Worm (Caenorhabditis elegans) whole organism, mixed stage, embryonic: ENCODE measurements around the gene clc-22.

ENCODE experiments used
- M03D4.4 ChIP-seq: sonication (generic microtip); optimal IDR thresholded peaks from 2 replicates; lab custom pipeline; 2017; ENCODE audit warnings: mild to moderate bottlenecking, missing genetic modification characterization, missing compliant biosample characterization
- ceh-39 ChIP-seq: fragments of 150-350 bp; optimal IDR thresholded peaks from 2 replicates; lab custom pipeline; 2014; ENCODE audit warnings: missing biosample characterization, missing genetic modification characterization
- ceh-43 ChIP-seq: fragments of 200-800 bp; sonication (Bioruptor generic); optimal IDR thresholded peaks from 2 replicates; lab custom pipeline; 2018; ENCODE audit warnings: mild to moderate bottlenecking, missing genetic modification characterization, moderate library complexity, missing compliant biosample characterization
- ceh-83 ChIP-seq: fragments of 200-800 bp; sonication (Bioruptor generic); optimal IDR thresholded peaks from 2 replicates; lab custom pipeline; 2018; ENCODE audit warnings: mild to moderate bottlenecking, missing genetic modification characterization, missing compliant biosample characterization
- ces-1 ChIP-seq: fragments of 150-350 bp; optimal IDR thresholded peaks from 2 replicates; lab custom pipeline; 2014; ENCODE audit warnings: missing biosample characterization, missing genetic modification reagents, missing genetic modification characterization
- cnd-1 ChIP-seq: fragments of 200-800 bp; sonication (Bioruptor generic); optimal IDR thresholded peaks from 2 replicates; lab custom pipeline; 2018; ENCODE audit warnings: mild to moderate bottlenecking, missing genetic modification characterization, missing compliant biosample characterization
- drap-1 ChIP-seq: fragments of 200-800 bp; sonication (Bioruptor generic); optimal IDR thresholded peaks from 3 replicates; lab custom pipeline; 2018; ENCODE audit warnings: mild to moderate bottlenecking, missing genetic modification characterization, missing compliant biosample characterization
- elt-1 ChIP-seq: sonication (generic microtip); optimal IDR thresholded peaks from 2 replicates; lab custom pipeline; 2017; ENCODE audit warnings: missing genetic modification characterization, mild to moderate bottlenecking, missing compliant biosample characterization, antibody characterized with exemption, moderate library complexity, borderline replicate concordance; ENCODE audit not compliant: insufficient read depth
- elt-3 ChIP-seq: fragments of 150-350 bp; optimal IDR thresholded peaks from 2 replicates; lab custom pipeline; 2014; ENCODE audit warnings: missing biosample characterization, missing genetic modification characterization
- flh-1 ChIP-seq: fragments of 200-800 bp; sonication (Bioruptor generic); optimal IDR thresholded peaks from 2 replicates; lab custom pipeline; 2018; ENCODE audit warnings: mild to moderate bottlenecking, missing genetic modification characterization, moderate library complexity, missing compliant biosample characterization
- ham-2 ChIP-seq: fragments of 200-800 bp; sonication (Bioruptor generic); optimal IDR thresholded peaks from 2 replicates; lab custom pipeline; 2018; ENCODE audit warnings: mild to moderate bottlenecking, missing genetic modification characterization, missing compliant biosample characterization
- hlh-1 ChIP-seq: fragments of 150-350 bp; optimal IDR thresholded peaks from 2 replicates; lab custom pipeline; 2014; ENCODE audit warnings: missing biosample characterization, missing genetic modification reagents, missing genetic modification characterization
- lin-13 ChIP-seq: fragments of 150-350 bp; optimal IDR thresholded peaks from 2 replicates; lab custom pipeline; 2014; ENCODE audit warnings: missing biosample characterization, missing genetic modification characterization
- lin-32 ChIP-seq: fragments of 200-800 bp; sonication (Bioruptor generic); optimal IDR thresholded peaks from 2 replicates; lab custom pipeline; 2018; ENCODE audit warnings: mild to moderate bottlenecking, missing genetic modification characterization, missing compliant biosample characterization
- lsy-2 ChIP-seq: fragments of 150-350 bp; optimal IDR thresholded peaks from 2 replicates; lab custom pipeline; 2014; ENCODE audit warnings: missing biosample characterization, missing genetic modification characterization
- mab-5 ChIP-seq: fragments of 150-350 bp; optimal IDR thresholded peaks from 2 replicates; lab custom pipeline; 2014; ENCODE audit warnings: missing biosample characterization, missing genetic modification characterization
- mep-1 ChIP-seq: fragments of 150-350 bp; optimal IDR thresholded peaks from 2 replicates; lab custom pipeline; 2017; ENCODE audit warnings: missing biosample characterization, missing genetic modification reagents, missing genetic modification characterization, inconsistent platforms
- mls-2 ChIP-seq: sonication (generic microtip); optimal IDR thresholded peaks from 2 replicates; lab custom pipeline; 2016; ENCODE audit warnings: mild to moderate bottlenecking, missing genetic modification characterization, moderate library complexity, missing compliant biosample characterization
- nhr-12 ChIP-seq: fragments of 150-350 bp; optimal IDR thresholded peaks from 2 replicates; lab custom pipeline; 2014; ENCODE audit warnings: missing biosample characterization, missing genetic modification characterization
- nhr-2 ChIP-seq: fragments of 150-350 bp; optimal IDR thresholded peaks from 2 replicates; lab custom pipeline; 2014; ENCODE audit warnings: missing biosample characterization, missing genetic modification characterization
- nhr-237 ChIP-seq: fragments of 150-350 bp; optimal IDR thresholded peaks from 2 replicates; lab custom pipeline; 2014; ENCODE audit warnings: missing biosample characterization, missing genetic modification characterization
- nhr-28 ChIP-seq: fragments of 150-350 bp; optimal IDR thresholded peaks from 2 replicates; lab custom pipeline; 2014; ENCODE audit warnings: missing biosample characterization, missing genetic modification characterization
- nhr-76 ChIP-seq: sonication (generic microtip); optimal IDR thresholded peaks from 2 replicates; lab custom pipeline; 2017; ENCODE audit warnings: missing biosample characterization, missing genetic modification characterization
- pha-4 ChIP-seq: fragments of 150-350 bp; optimal IDR thresholded peaks from 2 replicates; lab custom pipeline; 2018; ENCODE audit warnings: missing biosample characterization, missing genetic modification reagents, missing genetic modification characterization
- sem-2 ChIP-seq: fragments of 200-800 bp; sonication (Bioruptor generic); optimal IDR thresholded peaks from 2 replicates; lab custom pipeline; 2018; ENCODE audit warnings: mild to moderate bottlenecking, missing genetic modification characterization, missing compliant biosample characterization
- snpc-4 ChIP-seq: fragments of 150-350 bp; optimal IDR thresholded peaks from 2 replicates; lab custom pipeline; 2014; ENCODE audit warnings: missing biosample characterization, missing genetic modification characterization
- tbx-8 ChIP-seq: fragments of 200-800 bp; sonication (Bioruptor generic); optimal IDR thresholded peaks from 2 replicates; lab custom pipeline; 2018; ENCODE audit warnings: mild to moderate bottlenecking, missing genetic modification characterization, moderate library complexity, missing compliant biosample characterization
- unc-39 ChIP-seq: fragments of 150-350 bp; optimal IDR thresholded peaks from 2 replicates; lab custom pipeline; 2014; ENCODE audit warnings: missing biosample characterization, missing genetic modification characterization
- unc-62 ChIP-seq: fragments of 150-350 bp; optimal IDR thresholded peaks from 2 replicates; lab custom pipeline; 2014; ENCODE audit warnings: missing biosample characterization, missing genetic modification reagents, missing genetic modification characterization
- zip-8 ChIP-seq: fragments of 150-350 bp; optimal IDR thresholded peaks from 2 replicates; lab custom pipeline; 2014; ENCODE audit warnings: missing biosample characterization, missing genetic modification characterization
- ztf-11 ChIP-seq: fragments of 150-350 bp; optimal IDR thresholded peaks from 2 replicates; lab custom pipeline; 2014; ENCODE audit warnings: missing biosample characterization, missing genetic modification characterization

Gene clc-22

DNA sequence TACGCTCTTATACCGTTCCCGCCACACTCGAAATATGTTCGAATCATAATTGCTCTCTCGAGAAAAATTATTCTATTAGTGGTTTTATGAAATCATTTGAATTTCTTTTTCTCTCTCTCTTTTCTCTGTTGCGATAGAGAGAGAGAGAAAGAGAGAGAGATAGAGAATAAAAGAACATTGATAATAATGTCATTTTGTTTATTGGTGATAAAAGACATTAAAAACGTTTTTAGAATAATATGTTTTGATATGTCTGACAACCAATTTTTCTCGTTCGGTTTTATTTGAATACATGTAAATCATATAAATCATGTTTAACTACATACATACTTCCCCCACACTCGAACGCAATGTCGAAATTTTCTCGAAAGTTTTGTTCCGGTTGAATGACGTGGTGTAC, 42.9 kb downstream of the clc-22 start:
- TF ChIP-seq elt-1 (tag; lab: Kevin White, UChicago) (no peak), snpc-4 (tag; lab: Kevin White, UChicago) (no peak), elt-3 (tag; lab: Kevin White, UChicago) (no peak), sem-2 (no peak), tbx-8 (GFP tag; lab: Kevin White, UChicago) (no peak), mab-5 (tag; lab: Kevin White, UChicago) (no peak), mls-2 (tag; lab: Kevin White, UChicago) (no peak), zip-8 (tag; lab: Kevin White, UChicago) (no peak), flh-1 (GFP tag; lab: Kevin White, UChicago) (no peak), ham-2 (no peak), ceh-39 (no peak), lin-32 (GFP tag; lab: Kevin White, UChicago) (no peak), M03D4.4 (tag; lab: Kevin White, UChicago) (no peak)

DNA sequence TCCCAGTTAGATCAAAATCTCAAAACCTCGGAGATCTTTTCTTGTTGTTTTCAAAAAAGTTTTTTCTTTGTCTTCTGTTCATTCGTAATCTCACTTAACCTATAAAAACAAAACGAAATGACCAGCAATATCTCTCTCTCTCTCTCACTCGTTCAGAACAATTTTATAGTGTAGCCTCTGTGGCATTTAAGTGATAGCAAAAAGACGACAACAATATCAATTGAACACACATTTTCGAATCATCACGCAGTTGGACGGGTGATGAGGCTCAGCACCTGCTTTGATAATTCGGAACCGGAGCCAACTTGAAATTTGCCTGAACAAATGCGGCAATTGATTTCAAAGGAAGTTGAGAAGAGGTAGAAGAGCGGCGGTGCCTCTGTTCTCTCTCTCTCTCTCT, 43.5 kb downstream of the clc-22 start:
- TF ChIP-seq lsy-2 (tag; lab: Kevin White, UChicago) = no peak
- TF ChIP-seq zip-8 (tag; lab: Kevin White, UChicago) = no peak
- no peak for TF ChIP-seq tbx-8 (GFP tag; lab: Kevin White, UChicago)
- no peak for TF ChIP-seq hlh-1 (tag; lab: Kevin White, UChicago)
- TF ChIP-seq M03D4.4 (tag; lab: Kevin White, UChicago) = no peak
- no peak for TF ChIP-seq nhr-2
- no peak for TF ChIP-seq nhr-76
- TF ChIP-seq ztf-11 (tag; lab: Kevin White, UChicago) = no peak
- TF ChIP-seq cnd-1 (tag; lab: Kevin White, UChicago) = no peak
- TF ChIP-seq unc-39 (tag; lab: Kevin White, UChicago) = no peak
- TF ChIP-seq mab-5 (tag; lab: Kevin White, UChicago) = no peak
- TF ChIP-seq ces-1 = no peak
- TF ChIP-seq ham-2 = no peak
- TF ChIP-seq unc-62 = no peak
- no peak for TF ChIP-seq lin-13 (tag; lab: Kevin White, UChicago)
- no peak for TF ChIP-seq drap-1 (GFP tag; lab: Kevin White, UChicago)
- no peak for TF ChIP-seq ceh-39
- TF ChIP-seq mep-1 (tag; lab: Kevin White, UChicago) = no peak
- TF ChIP-seq nhr-237 (tag; lab: Kevin White, UChicago) = no peak

DNA sequence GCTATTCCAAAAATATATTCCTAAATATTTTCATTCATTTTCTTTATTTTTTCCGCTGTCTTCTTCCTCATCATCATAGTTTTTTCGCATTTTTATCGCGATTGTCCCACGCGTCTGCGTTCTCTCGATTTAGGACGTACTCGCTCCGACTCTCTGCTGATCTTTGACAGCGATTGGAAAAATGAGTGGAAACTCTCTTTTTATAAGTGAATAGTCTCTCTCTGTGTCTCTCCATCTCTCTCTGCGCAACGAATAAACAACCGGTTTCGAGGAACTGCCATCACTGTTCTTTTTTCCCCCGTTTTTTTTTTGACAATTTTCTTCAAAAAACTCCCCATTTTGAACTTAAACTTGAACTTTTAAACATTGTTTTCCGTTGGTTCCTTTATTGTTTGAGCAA, 44.5 kb downstream of the clc-22 start:
- no peak for TF ChIP-seq elt-1 (tag; lab: Kevin White, UChicago)
- TF ChIP-seq mep-1 (tag; lab: Kevin White, UChicago) = no peak
- no peak for TF ChIP-seq tbx-8 (GFP tag; lab: Kevin White, UChicago)
- TF ChIP-seq nhr-2 = no peak
- TF ChIP-seq snpc-4 (tag; lab: Kevin White, UChicago) = no peak
- no peak for TF ChIP-seq nhr-76
- TF ChIP-seq ceh-39 = no peak
- no peak for TF ChIP-seq mab-5 (tag; lab: Kevin White, UChicago)
- TF ChIP-seq lin-32 (GFP tag; lab: Kevin White, UChicago) = no peak
- no peak for TF ChIP-seq sem-2
- no peak for TF ChIP-seq lin-13 (tag; lab: Kevin White, UChicago)
- no peak for TF ChIP-seq unc-62
- no peak for TF ChIP-seq flh-1 (GFP tag; lab: Kevin White, UChicago)
- no peak for TF ChIP-seq elt-3 (tag; lab: Kevin White, UChicago)
- no peak for TF ChIP-seq nhr-28
- no peak for TF ChIP-seq lsy-2 (tag; lab: Kevin White, UChicago)
- no peak for TF ChIP-seq ceh-83
- no peak for TF ChIP-seq ceh-43 (GFP tag; lab: Kevin White, UChicago)
- TF ChIP-seq, all 35 proteins: peak for 0

DNA sequence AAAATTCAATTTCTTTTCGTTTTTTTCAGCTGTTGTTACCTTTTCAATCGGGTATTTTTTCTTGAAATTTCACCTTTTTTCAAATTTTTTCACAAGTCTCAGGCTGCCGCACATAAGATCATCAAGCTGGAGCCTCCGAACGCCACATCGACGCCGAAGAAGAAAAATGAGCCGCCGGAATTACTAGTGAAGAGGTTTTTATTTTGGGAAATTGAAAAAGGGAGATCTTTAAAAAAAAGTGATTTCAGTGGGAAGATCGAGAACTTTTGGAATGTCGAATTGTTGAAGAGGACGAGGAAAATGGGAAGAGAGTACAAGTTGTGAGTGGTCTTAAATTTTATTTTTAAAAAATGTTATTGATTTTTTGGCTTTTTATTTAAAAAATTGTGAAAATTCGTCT, 45.8 kb downstream of the clc-22 start, which contains the start of gene sea-2:
sea-2 (plus strand) TSS at position 301 of the 400 bp plus-strand sequence.
- no peak for TF ChIP-seq nhr-28
- TF ChIP-seq elt-1 (tag; lab: Kevin White, UChicago) = no peak
- TF ChIP-seq nhr-2 = no peak
- no peak for TF ChIP-seq unc-39 (tag; lab: Kevin White, UChicago)
- no peak for TF ChIP-seq pha-4 (tag; lab: Kevin White, UChicago)
- TF ChIP-seq M03D4.4 (tag; lab: Kevin White, UChicago) = no peak
- TF ChIP-seq nhr-12 (tag; lab: Kevin White, UChicago) = no peak
- TF ChIP-seq elt-3 (tag; lab: Kevin White, UChicago) = no peak
- no peak for TF ChIP-seq nhr-237 (tag; lab: Kevin White, UChicago)
- no peak for TF ChIP-seq ces-1
- no peak for TF ChIP-seq lin-13 (tag; lab: Kevin White, UChicago)
- TF ChIP-seq zip-8 (tag; lab: Kevin White, UChicago) = no peak
- TF ChIP-seq mab-5 (tag; lab: Kevin White, UChicago) = no peak
- TF ChIP-seq lsy-2 (tag; lab: Kevin White, UChicago) = no peak
- no peak for TF ChIP-seq ztf-11 (tag; lab: Kevin White, UChicago)
- no peak for TF ChIP-seq snpc-4 (tag; lab: Kevin White, UChicago)
